Worm (Caenorhabditis elegans) whole organism, L2 larva: ENCODE results near the gene lgc-56.

ENCODE experiments used
- aly-2 ChIP-seq: fragments of 150-350 bp; optimal IDR thresholded peaks from 2 replicates; lab custom pipeline; 2014; ENCODE audit warnings: missing biosample characterization, missing genetic modification characterization
- ama-1 ChIP-seq: fragments of 150-350 bp; optimal IDR thresholded peaks from 2 replicates; lab custom pipeline; 2018; ENCODE audit warnings: inconsistent platforms
- crh-2 ChIP-seq: sonication (generic microtip); optimal IDR thresholded peaks from 2 replicates; lab custom pipeline; 2017; ENCODE audit warnings: missing biosample characterization, missing genetic modification characterization
- fos-1 ChIP-seq: fragments of 150-350 bp; optimal IDR thresholded peaks from 2 replicates; lab custom pipeline; 2014; ENCODE audit warnings: missing biosample characterization, missing genetic modification characterization
- lin-13 ChIP-seq: fragments of 150-350 bp; optimal IDR thresholded peaks from 2 replicates; lab custom pipeline; 2014; ENCODE audit warnings: missing biosample characterization, missing genetic modification reagents, missing genetic modification characterization
- lin-39 ChIP-seq: fragments of 150-350 bp; optimal IDR thresholded peaks from 2 replicates; lab custom pipeline; 2014; ENCODE audit warnings: missing biosample characterization, missing genetic modification reagents, missing genetic modification characterization
- nhr-77 ChIP-seq: fragments of 150-350 bp; optimal IDR thresholded peaks from 2 replicates; lab custom pipeline; 2014; ENCODE audit warnings: missing biosample characterization, missing genetic modification characterization
- snpc-4 ChIP-seq: fragments of 150-350 bp; optimal IDR thresholded peaks from 2 replicates; lab custom pipeline; 2014; ENCODE audit warnings: missing biosample characterization, missing genetic modification characterization
- zag-1 ChIP-seq: fragments of 150-350 bp; optimal IDR thresholded peaks from 2 replicates; lab custom pipeline; 2014; ENCODE audit warnings: missing biosample characterization, missing genetic modification characterization

- TF ChIP-seq lin-39 (tag; lab: Kevin White, UChicago) (no peak), crh-2 (tag; lab: Kevin White, UChicago) (peak; percentile 70), lin-13 (peak; percentile 63), aly-2 (tag; lab: Kevin White, UChicago) (no peak), ama-1 (lab: Kevin White, UChicago) (no peak), zag-1 (tag; lab: Kevin White, UChicago) (peak; percentile 43), fos-1 (tag; lab: Kevin White, UChicago) (peak; percentile 79), snpc-4 (tag; lab: Kevin White, UChicago) (no peak), nhr-77 (tag; lab: Kevin White, UChicago) (no peak)
Observed at ce11 chrII:5105020-5105419, 25.2 kb upstream of the lgc-56 start.
